Fruit fly (Drosophila melanogaster) whole organism, embryonic: Measurements from ENCODE around the gene Srpk79D.

ENCODE experiments used
- Antp ChIP-seq: fragments of 200-800 bp; sonication (Bioruptor generic); optimal IDR thresholded peaks from 3 replicates; lab custom pipeline; 2016; ENCODE audit warnings: missing biosample characterization, missing genetic modification characterization
- Awh ChIP-seq: fragments of 200-800 bp; sonication (Bioruptor generic); IDR thresholded peaks from 2 replicates; pipeline ENCODE4, ENCODE4 v1.3.6; 2022; ENCODE audit warnings: missing biosample characterization, missing genetic modification characterization
- BEAF-32 ChIP-seq: fragments of 200-800 bp; sonication (Bioruptor generic); optimal IDR thresholded peaks from 3 replicates; lab custom pipeline; 2017; ENCODE audit warnings: missing biosample characterization, missing genetic modification characterization, mild to moderate bottlenecking, moderate library complexity, missing genetic modification reagents
- Blimp-1 ChIP-seq: fragments of 200-800 bp; sonication (Bioruptor generic); optimal IDR thresholded peaks from 3 replicates; lab custom pipeline; 2018; ENCODE audit warnings: missing biosample characterization, missing genetic modification characterization, mild to moderate bottlenecking, moderate library complexity, missing genetic modification reagents
- CG10267 ChIP-seq: fragments of 200-800 bp; sonication (Bioruptor generic); optimal IDR thresholded peaks from 2 replicates; lab custom pipeline; 2018; ENCODE audit warnings: missing biosample characterization, mild to moderate bottlenecking, missing genetic modification characterization, moderate library complexity
- CG10274 ChIP-seq: fragments of 200-800 bp; sonication (Bioruptor generic); optimal IDR thresholded peaks from 3 replicates; lab custom pipeline; 2017; ENCODE audit warnings: missing biosample characterization, mild to moderate bottlenecking, missing genetic modification characterization
- CG12391 ChIP-seq: fragments of 200-800 bp; sonication (Bioruptor generic); optimal IDR thresholded peaks from 3 replicates; lab custom pipeline; 2018; ENCODE audit warnings: missing biosample characterization, mild to moderate bottlenecking, missing genetic modification characterization, moderate library complexity
- CG13123 ChIP-seq: fragments of 200-800 bp; sonication (Bioruptor generic); optimal IDR thresholded peaks from 2 replicates; lab custom pipeline; 2016; ENCODE audit warnings: missing biosample characterization, missing genetic modification characterization
- CG13287 ChIP-seq: fragments of 200-800 bp; sonication (Bioruptor generic); IDR thresholded peaks from 2 replicates; pipeline ENCODE4 v1.3.6; 2022; ENCODE audit warnings: missing biosample characterization, missing genetic modification characterization; ENCODE audit not compliant: partially characterized antibody
- CG13296 ChIP-seq: fragments of 200-800 bp; sonication (Bioruptor generic); optimal IDR thresholded peaks from 3 replicates; lab custom pipeline; 2018; ENCODE audit warnings: missing biosample characterization, mild to moderate bottlenecking, missing genetic modification characterization
- CG14667 ChIP-seq: fragments of 200-800 bp; sonication (Bioruptor generic); IDR thresholded peaks from 2 replicates; pipeline ENCODE4 v1.3.6; 2022; ENCODE audit warnings: missing biosample characterization, missing genetic modification characterization
- CG15011 ChIP-seq: fragments of 200-800 bp; sonication (Bioruptor generic); optimal IDR thresholded peaks from 3 replicates; lab custom pipeline; 2018; ENCODE audit warnings: missing biosample characterization, mild to moderate bottlenecking, missing genetic modification characterization
- CG15479 ChIP-seq: fragments of 200-800 bp; sonication (Bioruptor generic); optimal IDR thresholded peaks from 3 replicates; lab custom pipeline; 2019; ENCODE audit warnings: missing biosample characterization, mild to moderate bottlenecking, missing genetic modification characterization, moderate library complexity
- CG1602 ChIP-seq: fragments of 200-800 bp; sonication (Bioruptor generic); optimal IDR thresholded peaks from 3 replicates; lab custom pipeline; 2016; ENCODE audit warnings: missing biosample characterization, missing genetic modification characterization
- CG17385 ChIP-seq: fragments of 200-800 bp; sonication (Bioruptor generic); optimal IDR thresholded peaks from 3 replicates; lab custom pipeline; 2018; ENCODE audit warnings: missing biosample characterization, mild to moderate bottlenecking, missing genetic modification characterization
- CG2678 ChIP-seq: fragments of 200-800 bp; sonication (Bioruptor generic); optimal IDR thresholded peaks from 3 replicates; lab custom pipeline; 2019; ENCODE audit warnings: missing biosample characterization, mild to moderate bottlenecking, missing genetic modification characterization, moderate library complexity
- CG31224 ChIP-seq: fragments of 200-800 bp; sonication (Bioruptor generic); IDR thresholded peaks from 2 replicates; pipeline ENCODE4 v1.3.6; 2022; ENCODE audit warnings: missing biosample characterization, missing genetic modification characterization
- CG32767 ChIP-seq: fragments of 200-800 bp; sonication (Bioruptor generic); IDR thresholded peaks from 2 replicates; pipeline ENCODE4 v1.3.6; 2022; ENCODE audit warnings: missing biosample characterization, missing genetic modification characterization
- CG32772 ChIP-seq: fragments of 200-800 bp; sonication (Bioruptor generic); IDR thresholded peaks from 2 replicates; pipeline ENCODE4 v1.3.6; 2022; ENCODE audit warnings: missing biosample characterization, missing genetic modification characterization
- CG33557 ChIP-seq: fragments of 200-800 bp; sonication (Bioruptor generic); optimal IDR thresholded peaks from 2 replicates; lab custom pipeline; 2019; ENCODE audit warnings: missing biosample characterization, mild to moderate bottlenecking, missing genetic modification characterization, moderate library complexity
- CG34224 ChIP-seq: fragments of 200-800 bp; sonication (Bioruptor generic); IDR thresholded peaks from 3 replicates; pipeline ENCODE4 v1.3.6; 2022; ENCODE audit warnings: missing biosample characterization, missing genetic modification characterization; ENCODE audit not compliant: partially characterized antibody
- CG4820 ChIP-seq: fragments of 200-800 bp; sonication (Bioruptor generic); optimal IDR thresholded peaks from 3 replicates; lab custom pipeline; 2016; ENCODE audit warnings: missing biosample characterization, missing genetic modification characterization
- CG6272 ChIP-seq: fragments of 200-800 bp; sonication (Bioruptor generic); IDR thresholded peaks from 2 replicates; pipeline ENCODE4 v1.3.6; 2022; ENCODE audit warnings: missing biosample characterization, missing genetic modification characterization
- CG6765 ChIP-seq: fragments of 200-800 bp; sonication (Bioruptor generic); optimal IDR thresholded peaks from 3 replicates; lab custom pipeline; 2017; ENCODE audit warnings: missing biosample characterization, mild to moderate bottlenecking, missing genetic modification characterization
- CG6791 ChIP-seq: fragments of 200-800 bp; sonication (Bioruptor generic); IDR thresholded peaks from 3 replicates; pipeline ENCODE4 v1.3.6; 2022; ENCODE audit warnings: missing biosample characterization, missing genetic modification characterization; ENCODE audit not compliant: partially characterized antibody
- CG6854 ChIP-seq: fragments of 200-800 bp; sonication (Bioruptor generic); optimal IDR thresholded peaks from 3 replicates; lab custom pipeline; 2017; ENCODE audit warnings: missing biosample characterization, mild to moderate bottlenecking, missing genetic modification characterization
- CG7357 ChIP-seq: fragments of 200-800 bp; sonication (Bioruptor generic); IDR thresholded peaks from 3 replicates; pipeline ENCODE4 v1.3.6; 2022; ENCODE audit warnings: missing biosample characterization, missing genetic modification characterization
- CG7372 ChIP-seq: fragments of 200-800 bp; sonication (Bioruptor generic); IDR thresholded peaks from 2 replicates; pipeline ENCODE4 v1.3.6; 2022; ENCODE audit warnings: missing biosample characterization, missing genetic modification characterization
- CG7556 ChIP-seq: fragments of 200-800 bp; sonication (Bioruptor generic); optimal IDR thresholded peaks from 2 replicates; lab custom pipeline; 2017; ENCODE audit warnings: missing biosample characterization, mild to moderate bottlenecking, missing genetic modification characterization
- CG7987 ChIP-seq: fragments of 200-800 bp; sonication (Bioruptor generic); optimal IDR thresholded peaks from 2 replicates; lab custom pipeline; 2018; ENCODE audit warnings: missing biosample characterization, mild to moderate bottlenecking, missing genetic modification characterization, moderate library complexity
- CG8944 ChIP-seq: fragments of 200-800 bp; sonication (Bioruptor generic); optimal IDR thresholded peaks from 3 replicates; lab custom pipeline; 2016; ENCODE audit warnings: missing biosample characterization, missing genetic modification characterization
- Dll ChIP-seq: fragments of 200-800 bp; sonication (Bioruptor generic); IDR thresholded peaks from 4 replicates; pipeline ENCODE4 v1.3.6; 2022; ENCODE audit warnings: missing biosample characterization, missing genetic modification characterization; ENCODE audit not compliant: partially characterized antibody
- Doc3 ChIP-seq: fragments of 200-800 bp; sonication (Bioruptor generic); IDR thresholded peaks from 3 replicates; pipeline ENCODE4 v1.3.6; 2022; ENCODE audit warnings: missing biosample characterization, missing genetic modification characterization; ENCODE audit not compliant: partially characterized antibody
- HLH54F ChIP-seq: fragments of 200-800 bp; sonication (Bioruptor generic); optimal IDR thresholded peaks from 3 replicates; lab custom pipeline; 2016; ENCODE audit warnings: missing biosample characterization, missing genetic modification characterization
- Lim3 ChIP-seq: fragments of 200-800 bp; sonication (Bioruptor generic); IDR thresholded peaks from 2 replicates; pipeline ENCODE4 v1.3.6; 2022; ENCODE audit warnings: missing biosample characterization, missing genetic modification characterization
- Oaz ChIP-seq: fragments of 200-800 bp; sonication (Bioruptor generic); IDR thresholded peaks from 2 replicates; pipeline ENCODE4 v1.3.6; 2022; ENCODE audit warnings: missing biosample characterization, missing genetic modification characterization
- Rfx ChIP-seq: fragments of 200-800 bp; sonication (Bioruptor generic); IDR thresholded peaks from 2 replicates; pipeline ENCODE4 v1.3.6; 2022; ENCODE audit warnings: missing biosample characterization, missing genetic modification characterization
- az2 ChIP-seq: fragments of 200-800 bp; sonication (Bioruptor generic); optimal IDR thresholded peaks from 3 replicates; lab custom pipeline; 2016; ENCODE audit warnings: missing biosample characterization, missing genetic modification characterization
- dmrt11E ChIP-seq: fragments of 200-800 bp; sonication (Bioruptor generic); optimal IDR thresholded peaks from 3 replicates; lab custom pipeline; 2018; ENCODE audit warnings: missing biosample characterization, mild to moderate bottlenecking, missing genetic modification characterization, moderate library complexity
- insv ChIP-seq, 2 experiments: fragments of 200-800 bp; sonication (Bioruptor generic); optimal IDR thresholded peaks; 3 replicates each; lab custom pipeline; 2016 to 2018; ENCODE audit warnings: missing biosample characterization in 2 of 2, missing genetic modification characterization in 2 of 2
- jigr1 ChIP-seq: fragments of 200-800 bp; sonication (Bioruptor generic); IDR thresholded peaks from 3 replicates; pipeline ENCODE4 v1.3.6; 2022; ENCODE audit warnings: missing biosample characterization, missing genetic modification characterization
- mirr ChIP-seq: fragments of 200-800 bp; sonication (Bioruptor generic); optimal IDR thresholded peaks from 3 replicates; lab custom pipeline; 2018; ENCODE audit warnings: missing biosample characterization, mild to moderate bottlenecking, missing genetic modification characterization
- nom ChIP-seq: fragments of 200-800 bp; sonication (Bioruptor generic); optimal IDR thresholded peaks from 2 replicates; lab custom pipeline; 2017; ENCODE audit warnings: missing biosample characterization, missing genetic modification characterization, mild to moderate bottlenecking, moderate library complexity, missing genetic modification reagents
- pzg ChIP-seq: fragments of 200-800 bp; sonication (Bioruptor generic); optimal IDR thresholded peaks from 3 replicates; lab custom pipeline; 2018; ENCODE audit warnings: missing biosample characterization, mild to moderate bottlenecking, missing genetic modification characterization, moderate library complexity
- ranshi ChIP-seq: fragments of 200-800 bp; sonication (Bioruptor generic); IDR thresholded peaks from 2 replicates; pipeline ENCODE4 v1.3.6; 2022; ENCODE audit warnings: missing biosample characterization, missing genetic modification characterization
- sens ChIP-seq: fragments of 200-800 bp; sonication (Bioruptor generic); peaks from one replicate; lab custom pipeline; 2016; ENCODE audit warnings: missing biosample characterization, missing genetic modification characterization
- sima ChIP-seq: fragments of 200-800 bp; sonication (Bioruptor generic); optimal IDR thresholded peaks from 2 replicates; lab custom pipeline; 2016; ENCODE audit warnings: missing biosample characterization, missing genetic modification characterization
- unc-4 ChIP-seq: fragments of 200-800 bp; sonication (Bioruptor generic); IDR thresholded peaks from 2 replicates; pipeline ENCODE4 v1.3.6; 2022; ENCODE audit warnings: missing biosample characterization, missing genetic modification characterization; ENCODE audit not compliant: partially characterized antibody

Gene Srpk79D

DNA sequence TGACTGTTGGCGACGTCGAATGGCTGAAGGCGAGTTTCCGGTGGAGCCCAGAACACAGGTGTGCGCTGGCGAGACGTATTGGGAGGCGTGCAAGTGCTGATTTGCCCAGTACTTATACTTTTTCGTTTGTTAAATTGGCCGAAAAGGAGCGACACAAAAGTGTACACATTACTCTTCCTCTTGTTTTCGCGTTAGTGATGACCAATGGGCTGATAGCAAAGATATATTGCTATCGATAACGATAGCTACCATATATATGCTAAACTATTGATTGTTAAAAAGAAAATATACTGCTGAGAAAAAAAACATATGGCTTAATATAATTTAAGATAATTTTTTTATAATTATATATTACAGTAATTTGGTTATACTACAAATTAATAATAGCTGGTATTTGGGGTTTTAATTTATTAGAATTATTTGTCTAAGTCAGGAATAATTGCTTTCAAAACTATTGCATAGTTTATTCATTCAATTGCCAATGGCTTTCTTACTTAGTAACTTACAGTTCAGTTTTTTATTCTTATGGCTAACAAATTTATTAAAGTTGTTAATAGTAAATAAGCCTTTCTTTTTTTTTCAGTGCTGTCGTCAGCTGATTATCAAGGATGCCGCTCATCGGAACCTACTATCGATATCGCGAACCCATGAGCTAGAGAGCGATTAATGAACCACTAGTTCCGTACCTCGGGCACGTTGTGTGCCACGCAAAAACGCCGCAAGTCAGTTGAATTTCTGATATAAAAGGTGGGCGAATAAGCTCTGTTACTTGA lies 14.4 kb downstream of the Srpk79D start, which contains the start of the genes Hem and IleRS (continued):
- TF ChIP-seq pzg (GFP tag; lab: Kevin White, UChicago) (peak; percentile 52), jigr1 (GFP tag; lab: Robert Waterston, UW) (peak; percentile 68; the same call in 2 of the 3 replicates), nom (no peak), CG2678 (peak; percentile 94), HLH54F (GFP tag; lab: Kevin White, UChicago) (peak; percentile 79), Rfx (GFP tag; lab: Robert Waterston, UW) (peak; percentile 92), CG13287 (GFP tag; lab: Robert Waterston, UW) (peak; percentile 81), Doc3 (peak; percentile 62), Blimp-1 (GFP tag; lab: Kevin White, UChicago) (no peak), CG10274 (peak; percentile 35), BEAF-32 (GFP tag; lab: Kevin White, UChicago) (peak; percentile 80), CG6272 (GFP tag; lab: Robert Waterston, UW) (peak; percentile 88), CG6854 (GFP tag; lab: Kevin White, UChicago) (peak; percentile 69), CG12391 (tag; lab: Kevin White, UChicago) (peak; percentile 98), CG15011 (GFP tag; lab: Kevin White, UChicago) (peak; percentile 69), CG1602 (peak; percentile 95), Oaz (GFP tag; lab: Robert Waterston, UW) (peak; percentile 84), Antp (GFP tag; lab: Kevin White, UChicago) (peak; percentile 73), sima (peak; percentile 72), insv (GFP tag; optimal IDR thresholded peaks at IDR 0.05; lab: Kevin White, UChicago) (peak in 1 of 2 experiments; percentile 65), Awh (GFP tag; lab: Robert Waterston, UW) (peak; percentile 82), CG33557 (peak; percentile 89), CG17385 (peak; percentile 89), CG14667 (GFP tag; lab: Robert Waterston, UW) (peak; percentile 81), ranshi (GFP tag; lab: Robert Waterston, UW) (peak; percentile 88), Lim3 (GFP tag; lab: Robert Waterston, UW) (peak; percentile 63; the same call in 1 of the 2 replicates), CG15479 (GFP tag; lab: Kevin White, UChicago) (peak; percentile 23), CG8944 (peak; percentile 79), CG10267 (peak; percentile 91), unc-4 (GFP tag; lab: Robert Waterston, UW) (peak; percentile 82), CG32767 (GFP tag; lab: Robert Waterston, UW) (peak; percentile 87), mirr (GFP tag; lab: Kevin White, UChicago) (no peak), CG13123 (GFP tag; lab: Kevin White, UChicago) (peak; percentile 90), Dll (peak; percentile 81), CG6765 (GFP tag; lab: Kevin White, UChicago) (peak; percentile 71), CG31224 (peak; percentile 81), dmrt11E (peak; percentile 96), CG34224 (GFP tag; lab: Robert Waterston, UW) (peak; percentile 65), CG4820 (GFP tag; lab: Kevin White, UChicago) (peak; percentile 94), CG7372 (GFP tag; lab: Robert Waterston, UW) (peak; percentile 86), CG13296 (GFP tag; lab: Kevin White, UChicago) (peak; percentile 88), az2 (GFP tag; lab: Kevin White, UChicago) (peak; percentile 96), CG7987 (GFP tag; lab: Kevin White, UChicago) (peak; percentile 58), CG32772 (GFP tag; lab: Robert Waterston, UW) (peak; percentile 92), CG6791 (GFP tag; lab: Robert Waterston, UW) (peak; percentile 84), CG7556 (GFP tag; lab: Kevin White, UChicago) (peak; percentile 93), CG7357 (GFP tag; lab: Robert Waterston, UW) (peak; percentile 66; the same call in 1 of the 3 replicates), sens (peak; percentile 98)
